Fruit fly (Drosophila melanogaster): ENCODE measurements around the gene CG17816.
A peak's percentile ranks its signal among the peaks of the same experiment; 100 is the strongest.

The CG17816 gene

dm6 chr3R:7886167-7886858, at the start of gene CG17816:
Gene CG17816 (minus strand): TSS chr3R:7886733.
- TF ChIP-seq CTCF (optimal IDR thresholded peaks at IDR 0.05) (peak in 1 of 2 experiments; percentile 23), CG8478 (optimal IDR thresholded peaks at IDR 0.05) (no peak)

dm6 chr3R:7926354-7926753, 39.8 kb upstream of the CG17816 start:
- TF ChIP-seq CTCF (optimal IDR thresholded peaks at IDR 0.05), result no peak

- no peak for TF ChIP-seq CG8478 (optimal IDR thresholded peaks at IDR 0.05)
- peak; percentile 22 to 44 for TF ChIP-seq CTCF (optimal IDR thresholded peaks at IDR 0.05)
Measured at dm6 chr3R:7920196-7920595, 33.7 kb upstream of the CG17816 start, which contains the start of the genes CG10445 and lds. Gene CG10445 (minus strand): TSS chr3R:7920299. Gene lds (plus strand): TSS chr3R:7920431.

dm6 chr3R:7913551-7913950, 27.0 kb upstream of the CG17816 start, which contains the start of gene kipf:
Gene kipf (plus strand): TSS chr3R:7913851.
- TF ChIP-seq CTCF (optimal IDR thresholded peaks at IDR 0.05) (no peak), CG8478 (optimal IDR thresholded peaks at IDR 0.05) (no peak)

dm6 chr3R:7913139-7913538, 26.6 kb upstream of the CG17816 start, which contains the start of gene Rfk:
Gene Rfk (minus strand): TSS chr3R:7913290.
- no peak for TF ChIP-seq CG8478 (optimal IDR thresholded peaks at IDR 0.05)
- TF ChIP-seq CTCF (optimal IDR thresholded peaks at IDR 0.05), result no peak

- TF ChIP-seq CG8478 (optimal IDR thresholded peaks at IDR 0.05) (no peak), CTCF (optimal IDR thresholded peaks at IDR 0.05) (no peak)
Measured at dm6 chr3R:7911482-7911881, 24.9 kb upstream of the CG17816 start, which contains the start of gene Prat. Gene Prat (minus strand): TSS chr3R:7911779.

- TF ChIP-seq CTCF (optimal IDR thresholded peaks at IDR 0.05) (peak; percentile 7 to 29), CG8478 (optimal IDR thresholded peaks at IDR 0.05) (no peak)
Measured at dm6 chr3R:7907311-7907710, 20.8 kb upstream of the CG17816 start, which contains the start of the genes Taf7 and EMC1. Gene Taf7 (plus strand): TSS chr3R:7907333. Gene EMC1 (minus strand): TSS chr3R:7907363.

dm6 chr3R:7902313-7902872, 15.9 kb upstream of the CG17816 start, which contains the start of gene mRpS9:
Gene mRpS9 (minus strand): TSS chr3R:7902667.
- TF ChIP-seq CG8478 (optimal IDR thresholded peaks at IDR 0.05) (no peak), CTCF (optimal IDR thresholded peaks at IDR 0.05) (no peak)

dm6 chr3R:7899277-7899676, 12.7 kb upstream of the CG17816 start:
- TF ChIP-seq CTCF (optimal IDR thresholded peaks at IDR 0.05), result no peak

- TF ChIP-seq CG8478 (optimal IDR thresholded peaks at IDR 0.05) (no peak), CTCF (optimal IDR thresholded peaks at IDR 0.05) (no peak)
Measured at dm6 chr3R:7895457-7895856, 8.9 kb upstream of the CG17816 start.

- TF ChIP-seq CTCF (optimal IDR thresholded peaks at IDR 0.05) (no peak), CG8478 (optimal IDR thresholded peaks at IDR 0.05) (no peak)
Measured at dm6 chr3R:7894586-7894985, 8.1 kb upstream of the CG17816 start.

- TF ChIP-seq CG8478 (optimal IDR thresholded peaks at IDR 0.05) (no peak), CTCF (optimal IDR thresholded peaks at IDR 0.05) (no peak)
Measured at dm6 chr3R:7892246-7893000, 5.9 kb upstream of the CG17816 start.

dm6 chr3R:7891031-7891430, 4.5 kb upstream of the CG17816 start, which contains the start of gene wtrw:
Gene wtrw (plus strand): TSS chr3R:7891331.
- TF ChIP-seq CG8478 (optimal IDR thresholded peaks at IDR 0.05) (no peak), CTCF (optimal IDR thresholded peaks at IDR 0.05) (no peak)

- TF ChIP-seq CTCF (optimal IDR thresholded peaks at IDR 0.05) (peak in 1 of 2 experiments; percentile 8), CG8478 (optimal IDR thresholded peaks at IDR 0.05) (no peak)
Measured at dm6 chr3R:7886859-7887190, 292 bp upstream of the CG17816 start, which contains the start of gene ArgRS-m. Gene ArgRS-m (plus strand): TSS chr3R:7887045.

dm6 chr3R:7884433-7884832, 2.1 kb downstream of the CG17816 start:
- TF ChIP-seq CTCF (optimal IDR thresholded peaks at IDR 0.05), result no peak
- TF ChIP-seq CG8478 (optimal IDR thresholded peaks at IDR 0.05), result no peak
